Worm (Caenorhabditis elegans) whole organism, L4/young adult: ENCODE measurements around the gene gsto-1.

Experiments
- W03F9.2 ChIP-seq: fragments of 150-350 bp; optimal IDR thresholded peaks from 2 replicates; lab custom pipeline; 2014; ENCODE audit warnings: missing biosample characterization, missing genetic modification characterization
- dao-5 ChIP-seq: sonication (generic microtip); optimal IDR thresholded peaks from 2 replicates; lab custom pipeline; 2016; ENCODE audit warnings: missing genotype, missing genetic modification characterization, moderate library complexity, missing compliant biosample characterization
- him-1 ChIP-seq: sonication (generic microtip); optimal IDR thresholded peaks from 2 replicates; lab custom pipeline; 2016; ENCODE audit warnings: missing genotype, missing genetic modification reagents, missing genetic modification characterization, missing compliant biosample characterization

- TF ChIP-seq dao-5 (tag; lab: Kevin White, UChicago), result no peak
- TF ChIP-seq W03F9.2 (tag; lab: Kevin White, UChicago), result peak; percentile 16
- TF ChIP-seq him-1 (tag; lab: Kevin White, UChicago), result no peak
These were observed 31.0 kb upstream of the gsto-1 start, which contains the start of gene C06G4.4 for ce11 chrIII:7977777-7978176.
